Fruit fly (Drosophila melanogaster): ENCODE data around the gene fzr.

The fzr gene

dm6 chrX:4684444-4684924 is 5.1 kb upstream of the fzr start (continued):
- peak; percentile 77 for TF ChIP-seq unpg (GFP tag; optimal IDR thresholded peaks at IDR 0.05)
- peak; percentile 84 for TF ChIP-seq CG6791 (GFP tag; IDR thresholded peaks at IDR 0.05; ENCODE audit: partially characterized antibody)
- peak; percentile 59 for TF ChIP-seq Hey (tag; optimal IDR thresholded peaks at IDR 0.05)
- TF ChIP-seq bbx (GFP tag; IDR thresholded peaks at IDR 0.05; ENCODE audit: partially characterized antibody) = peak; percentile 82
- TF ChIP-seq seq (GFP tag; IDR thresholded peaks at IDR 0.05) = peak; percentile 85
- peak; percentile 83 for TF ChIP-seq Fer3 (tag; optimal IDR thresholded peaks at IDR 0.05)
- TF ChIP-seq Lim3 (GFP tag; IDR thresholded peaks at IDR 0.05) = peak; percentile 66
- no peak for TF ChIP-seq Dip2 (GFP tag; IDR thresholded peaks at IDR 0.05)
- TF ChIP-seq CG7839 (tag; optimal IDR thresholded peaks at IDR 0.05) = peak; percentile 81
- TF ChIP-seq ash1 (GFP tag; optimal IDR thresholded peaks at IDR 0.05) = peak; percentile 78
- peak; percentile 51 for TF ChIP-seq gcm (GFP tag; optimal IDR thresholded peaks at IDR 0.05)
- TF ChIP-seq H2.0 (GFP tag; IDR thresholded peaks at IDR 0.05) = peak; percentile 93
- peak; percentile 73 for TF ChIP-seq ems (GFP tag; optimal IDR thresholded peaks at IDR 0.05)
- peak; percentile 85 for TF ChIP-seq CG15269 (tag; optimal IDR thresholded peaks at IDR 0.05)
- no peak for TF ChIP-seq cad (GFP tag; optimal IDR thresholded peaks at IDR 0.05)
- peak; percentile 89 for TF ChIP-seq Optix (GFP tag; IDR thresholded peaks at IDR 0.05)
- TF ChIP-seq Pdp1 (GFP tag; optimal IDR thresholded peaks at IDR 0.05) = peak; percentile 84 to 100
- TF ChIP-seq jing (GFP tag; optimal IDR thresholded peaks at IDR 0.05) = no peak
- peak; percentile 39 for TF ChIP-seq grn (GFP tag; optimal IDR thresholded peaks at IDR 0.05)
- TF ChIP-seq CG2199 (GFP tag; IDR thresholded peaks at IDR 0.05) = 0 out of 3 replicates have a peak, but pooled peaks have one; percentile 56
- TF ChIP-seq YL-1 (GFP tag; optimal IDR thresholded peaks at IDR 0.05) = peak; percentile 96
- TF ChIP-seq corto (GFP tag; optimal IDR thresholded peaks at IDR 0.05) = no peak
- peak; percentile 52 for TF ChIP-seq Poxn (GFP tag; IDR thresholded peaks at IDR 0.05)
- TF ChIP-seq odd (GFP tag; optimal IDR thresholded peaks at IDR 0.05) = no peak
- TF ChIP-seq tap (tag; optimal IDR thresholded peaks at IDR 0.05) = peak; percentile 67
- peak; percentile 72 for TF ChIP-seq p53 (GFP tag; optimal IDR thresholded peaks at IDR 0.05)
- peak; percentile 86 for TF ChIP-seq her (GFP tag; optimal IDR thresholded peaks at IDR 0.05)
- TF ChIP-seq CG10959 (GFP tag; IDR thresholded peaks at IDR 0.05) = peak; percentile 76
- peak; percentile 85 for TF ChIP-seq sr (GFP tag; IDR thresholded peaks at IDR 0.05)
- peak; percentile 87 for TF ChIP-seq Xrp1 (GFP tag; IDR thresholded peaks at IDR 0.05)
- TF ChIP-seq CG14667 (GFP tag; IDR thresholded peaks at IDR 0.05) = peak; percentile 86
- TF ChIP-seq wor (GFP tag; IDR thresholded peaks at IDR 0.05) = peak; percentile 53; the same call in 1 of the 2 replicates
- TF ChIP-seq D19B (GFP tag; optimal IDR thresholded peaks at IDR 0.05) = peak; percentile 41

DNA sequence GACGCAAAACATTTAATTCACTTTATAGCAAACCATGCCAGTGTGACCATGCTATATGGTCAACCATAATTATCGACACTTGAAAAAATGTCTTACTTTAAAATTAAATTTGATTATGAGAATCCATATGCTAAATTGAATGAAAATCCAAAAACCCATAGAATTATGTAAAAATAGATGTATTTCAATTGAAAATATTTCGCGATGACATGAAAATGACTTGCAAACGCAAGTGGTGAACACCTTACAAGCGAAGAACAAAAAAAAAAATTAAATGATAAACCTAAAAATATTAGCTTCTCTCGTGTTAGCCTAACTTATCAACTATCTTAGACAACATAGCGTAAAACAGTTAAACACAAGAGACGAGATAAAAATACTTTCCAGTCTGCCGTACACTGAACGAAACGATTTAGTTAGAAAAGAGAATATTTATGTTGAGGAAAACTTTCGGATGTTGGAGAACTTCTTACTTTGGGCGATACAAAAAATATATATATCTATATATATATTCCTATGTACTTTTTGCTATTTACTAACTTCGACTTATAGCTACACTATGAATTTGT is 560 bp upstream of the fzr start:
- TF ChIP-seq hb (GFP tag; IDR thresholded peaks at IDR 0.05; ENCODE audit: partially characterized antibody) (no peak), ewg (GFP tag; optimal IDR thresholded peaks at IDR 0.05) (peak; percentile 3), CG11085 (GFP tag; IDR thresholded peaks at IDR 0.05) (no peak), Meics (GFP tag; optimal IDR thresholded peaks at IDR 0.05) (peak; percentile 57), Ets97D (GFP tag; optimal IDR thresholded peaks at IDR 0.05) (peak; percentile 54), D19A (tag; optimal IDR thresholded peaks at IDR 0.05) (peak; percentile 13), exex (tag; optimal IDR thresholded peaks at IDR 0.05) (peak; percentile 30), CG15073 (GFP tag; optimal IDR thresholded peaks at IDR 0.05) (no peak), dmrt99B (tag; optimal IDR thresholded peaks at IDR 0.05) (peak; percentile 59), CG2120 (GFP tag; optimal IDR thresholded peaks at IDR 0.05) (peak; percentile 69), pzg (GFP tag; optimal IDR thresholded peaks at IDR 0.05) (peak; percentile 33), CG4328 (GFP tag; optimal IDR thresholded peaks at IDR 0.05) (no peak), CG9797 (GFP tag; optimal IDR thresholded peaks at IDR 0.05) (peak; percentile 62), Xbp1 (GFP tag; optimal IDR thresholded peaks at IDR 0.05) (peak; percentile 65), en (GFP tag; optimal IDR thresholded peaks at IDR 0.05) (no peak), CG30431 (GFP tag; optimal IDR thresholded peaks at IDR 0.05) (peak; percentile 2), D (optimal IDR thresholded peaks at IDR 0.05) (no peak), D (GFP tag; optimal IDR thresholded peaks at IDR 0.05) (peak; percentile 45), CG1792 (GFP tag; optimal IDR thresholded peaks at IDR 0.05) (no peak)
